Fruit fly (Drosophila melanogaster) whole organism, pupa: ENCODE measurements around the gene CG18048.

Experiments
- CG15710 ChIP-seq: fragments of 200-800 bp; sonication (Bioruptor generic); optimal IDR thresholded peaks from 2 replicates; lab custom pipeline; 2018; ENCODE audit warnings: missing biosample characterization, mild to moderate bottlenecking, missing genetic modification characterization, moderate library complexity
- D1 ChIP-seq: fragments of 200-800 bp; sonication (Bioruptor generic); optimal IDR thresholded peaks from 2 replicates; lab custom pipeline; 2018; ENCODE audit warnings: missing biosample characterization, mild to moderate bottlenecking, missing genetic modification characterization, moderate library complexity
- EcR ChIP-seq: fragments of 200-800 bp; sonication (Bioruptor generic); optimal IDR thresholded peaks from 3 replicates; lab custom pipeline; 2019; ENCODE audit warnings: missing biosample characterization, missing genetic modification characterization, mild to moderate bottlenecking, moderate library complexity, missing genetic modification reagents

DNA sequence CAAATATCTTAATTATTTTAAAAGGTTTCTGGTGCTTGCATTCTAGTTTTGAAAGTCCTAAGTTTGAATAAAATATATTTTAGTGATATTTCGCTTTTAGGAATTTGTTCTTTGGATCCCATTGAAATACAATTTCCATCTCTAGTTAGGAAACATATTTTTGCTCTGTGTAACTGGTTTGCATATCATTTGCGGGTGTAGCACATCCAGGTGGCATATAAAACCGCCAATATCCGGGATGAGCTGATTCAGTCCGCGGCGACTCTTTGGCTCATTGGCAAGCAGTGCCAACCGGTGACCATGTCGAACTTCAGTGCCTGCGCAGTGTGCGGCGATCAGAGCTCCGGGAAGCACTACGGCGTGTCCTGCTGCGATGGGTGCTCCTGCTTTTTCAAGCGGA is 3.0 kb downstream of the CG18048 start, which contains the start of gene Hr83:
- no peak for TF ChIP-seq D1 (tag; lab: Kevin White, UChicago)
- TF ChIP-seq CG15710 (tag; lab: Kevin White, UChicago), result no peak
- TF ChIP-seq EcR (GFP tag; lab: Kevin White, UChicago), result no peak
